Fruit fly (Drosophila melanogaster) whole organism, embryonic: ENCODE results near the gene tst.
A peak's percentile ranks its signal among the peaks of the same experiment; 100 is the strongest.

Experiments
- C15 ChIP-seq: fragments of 200-800 bp; sonication (Bioruptor generic); IDR thresholded peaks from 3 replicates; pipeline ENCODE4 v1.3.6; 2022; ENCODE audit warnings: missing biosample characterization, missing genetic modification characterization
- CG17328 ChIP-seq: fragments of 200-800 bp; sonication (Bioruptor generic); IDR thresholded peaks from 2 replicates; pipeline ENCODE4 v1.3.6; 2022; ENCODE audit warnings: missing biosample characterization, missing genetic modification characterization
- CG30431 ChIP-seq: fragments of 200-800 bp; sonication (Bioruptor generic); optimal IDR thresholded peaks from 2 replicates; lab custom pipeline; 2017; ENCODE audit warnings: missing biosample characterization, missing genetic modification characterization
- Hr39 ChIP-seq: fragments of >200 bp; optimal IDR thresholded peaks from 2 replicates; lab custom pipeline; 2017
- Neu2 ChIP-seq: fragments of 200-800 bp; sonication (Bioruptor generic); optimal IDR thresholded peaks from 3 replicates; lab custom pipeline; 2016; ENCODE audit warnings: missing biosample characterization, missing genetic modification characterization, borderline replicate concordance
- Oaz ChIP-seq: fragments of 200-800 bp; sonication (Bioruptor generic); IDR thresholded peaks from 2 replicates; pipeline ENCODE4 v1.3.6; 2022; ENCODE audit warnings: missing biosample characterization, missing genetic modification characterization
- Sin3A ChIP-seq: fragments of >200 bp; optimal IDR thresholded peaks from 2 replicates; lab custom pipeline; 2018
- cg ChIP-seq: fragments of 200-800 bp; sonication (Bioruptor generic); optimal IDR thresholded peaks from 3 replicates; lab custom pipeline; 2019; ENCODE audit warnings: missing biosample characterization, mild to moderate bottlenecking, missing genetic modification characterization, moderate library complexity
- gcm2 ChIP-seq: fragments of 200-800 bp; sonication (Bioruptor generic); optimal IDR thresholded peaks from 2 replicates; lab custom pipeline; 2016; ENCODE audit warnings: missing biosample characterization, missing genetic modification characterization
- gro ChIP-seq: fragments of 200-800 bp; sonication (Bioruptor generic); optimal IDR thresholded peaks from 2 replicates; lab custom pipeline; 2016; ENCODE audit warnings: missing biosample characterization, missing genetic modification characterization
- hb ChIP-seq: fragments of 200-800 bp; sonication (Bioruptor generic); IDR thresholded peaks from 3 replicates; pipeline ENCODE4 v1.3.6; 2022; ENCODE audit warnings: missing biosample characterization, missing genetic modification characterization; ENCODE audit not compliant: partially characterized antibody
- her ChIP-seq: fragments of 200-800 bp; sonication (Bioruptor generic); optimal IDR thresholded peaks from 2 replicates; lab custom pipeline; 2016; ENCODE audit warnings: missing biosample characterization, missing genetic modification characterization
- odd ChIP-seq: fragments of 200-800 bp; sonication (Bioruptor generic); optimal IDR thresholded peaks from 2 replicates; lab custom pipeline; 2017; ENCODE audit warnings: missing biosample characterization, mild to moderate bottlenecking, missing genetic modification characterization
- pb ChIP-seq: fragments of 200-800 bp; sonication (Bioruptor generic); optimal IDR thresholded peaks from 3 replicates; lab custom pipeline; 2016; ENCODE audit warnings: missing biosample characterization, missing genetic modification characterization

dm6 chr3R:23803668-23804067 lies 31.0 kb upstream of the tst start, which contains the start of gene CG34355:
- no peak for TF ChIP-seq Oaz (GFP tag; lab: Robert Waterston, UW)
- TF ChIP-seq odd (GFP tag; lab: Kevin White, UChicago): peak; percentile 80
- TF ChIP-seq Sin3A: no peak
- TF ChIP-seq cg (GFP tag; lab: Kevin White, UChicago): no peak
- no peak for TF ChIP-seq CG30431 (GFP tag; lab: Kevin White, UChicago)
- no peak for TF ChIP-seq hb (GFP tag; lab: Robert Waterston, UW)
- TF ChIP-seq gro (GFP tag; lab: Kevin White, UChicago): no peak
- peak; percentile 70 for TF ChIP-seq CG17328 (GFP tag; lab: Robert Waterston, UW)
- no peak for TF ChIP-seq Neu2 (GFP tag; lab: Kevin White, UChicago)
- TF ChIP-seq Hr39: no peak
- no peak for TF ChIP-seq gcm2
- no peak for TF ChIP-seq pb (GFP tag; lab: Kevin White, UChicago)
- no peak for TF ChIP-seq her
- no peak for TF ChIP-seq C15
